Worm (Caenorhabditis elegans) whole organism, young adult: ENCODE results near the gene ZC477.2.

ENCODE experiments used
- B0035.1 ChIP-seq: sonication (generic microtip); optimal IDR thresholded peaks from 2 replicates; lab custom pipeline; 2016; ENCODE audit warnings: missing genetic modification characterization, mild to moderate bottlenecking, missing compliant biosample characterization, missing genotype, missing genetic modification reagents
- C17E4.6 ChIP-seq: fragments of 200-800 bp; sonication (Bioruptor generic); IDR thresholded peaks from 2 replicates; pipeline ENCODE4 v1.3.6; 2022; ENCODE audit warnings: missing genetic modification reagents, missing genetic modification characterization, missing compliant biosample characterization
- D2030.7 ChIP-seq: fragments of 200-800 bp; sonication (Bioruptor generic); IDR thresholded peaks from 2 replicates; pipeline ENCODE4 v1.3.6; 2022; ENCODE audit warnings: missing genetic modification reagents, missing genetic modification characterization, missing compliant biosample characterization
- F23B12.7 ChIP-seq: sonication (generic microtip); optimal IDR thresholded peaks from 2 replicates; lab custom pipeline; 2017; ENCODE audit warnings: missing genetic modification characterization, mild to moderate bottlenecking, missing compliant biosample characterization, antibody characterized with exemption, moderate library complexity; ENCODE audit not compliant: insufficient read depth
- F33H1.4 ChIP-seq: fragments of 200-800 bp; sonication (Bioruptor generic); IDR thresholded peaks from 2 replicates; pipeline ENCODE4 v1.3.6; 2022; ENCODE audit warnings: missing genetic modification reagents, missing genetic modification characterization, missing compliant biosample characterization
- F37B4.10 ChIP-seq: fragments of 200-800 bp; sonication (Bioruptor generic); IDR thresholded peaks from 2 replicates; pipeline ENCODE4 v1.3.6; 2022; ENCODE audit warnings: missing genetic modification characterization, missing compliant biosample characterization
- F57A8.1 ChIP-seq: fragments of 200-800 bp; sonication (Bioruptor generic); optimal IDR thresholded peaks from 2 replicates; lab custom pipeline; 2018; ENCODE audit warnings: mild to moderate bottlenecking, missing genetic modification characterization, moderate library complexity, missing compliant biosample characterization
- K12H6.12 ChIP-seq: fragments of 200-800 bp; sonication (Bioruptor generic); optimal IDR thresholded peaks from 2 replicates; lab custom pipeline; 2018; ENCODE audit warnings: mild to moderate bottlenecking, missing genetic modification characterization, missing compliant biosample characterization
- T07F8.4 ChIP-seq: sonication (generic microtip); optimal IDR thresholded peaks from 2 replicates; lab custom pipeline; 2016; ENCODE audit warnings: mild to moderate bottlenecking, missing genetic modification characterization, moderate library complexity, missing compliant biosample characterization
- Y79H2A.3 ChIP-seq: fragments of 200-800 bp; sonication (Bioruptor generic); conservative IDR thresholded peaks from 2 replicates; pipeline ENCODE4 v1.3.6; 2022; ENCODE audit warnings: missing genetic modification reagents, missing genetic modification characterization, missing compliant biosample characterization
- ceh-91 ChIP-seq: fragments of 200-800 bp; sonication (Bioruptor generic); IDR thresholded peaks from 2 replicates; pipeline ENCODE4 v1.3.6; 2022; ENCODE audit warnings: missing genetic modification reagents, missing genetic modification characterization, missing compliant biosample characterization
- efl-1 ChIP-seq: fragments of 150-350 bp; optimal IDR thresholded peaks from 2 replicates; lab custom pipeline; 2014; ENCODE audit warnings: missing biosample characterization, missing genetic modification reagents, missing genetic modification characterization
- ets-4 ChIP-seq: fragments of 200-800 bp; sonication (Bioruptor generic); optimal IDR thresholded peaks from 2 replicates; lab custom pipeline; 2018; ENCODE audit warnings: mild to moderate bottlenecking, missing genetic modification characterization, missing compliant biosample characterization
- hsf-1 ChIP-seq: fragments of 200-800 bp; sonication (Bioruptor generic); IDR thresholded peaks from 2 replicates; pipeline ENCODE4 v1.3.6; 2022; ENCODE audit warnings: missing genetic modification reagents, missing genetic modification characterization, missing compliant biosample characterization
- lin-35 ChIP-seq, 3 experiments: fragments of 150-350 bp in 2 of 3; sonication (generic microtip) in 1 of 3; optimal IDR thresholded peaks; 2 replicates each; lab custom pipeline; 2014 to 2018; ENCODE audit warnings: missing biosample characterization in 3 of 3, missing genetic modification characterization in 3 of 3, missing genetic modification reagents in 3 of 3
- lsl-1 ChIP-seq: fragments of 200-800 bp; sonication (Bioruptor generic); optimal IDR thresholded peaks from 2 replicates; lab custom pipeline; 2018; ENCODE audit warnings: mild to moderate bottlenecking, missing genetic modification characterization, moderate library complexity, missing compliant biosample characterization
- madf-10 ChIP-seq: sonication (generic microtip); optimal IDR thresholded peaks from 2 replicates; lab custom pipeline; 2016; ENCODE audit warnings: mild to moderate bottlenecking, missing genetic modification characterization, missing compliant biosample characterization
- madf-6 ChIP-seq: fragments of 200-800 bp; sonication (Bioruptor generic); IDR thresholded peaks from 2 replicates; pipeline ENCODE4 v1.3.6; 2022; ENCODE audit warnings: missing genetic modification reagents, missing genetic modification characterization, missing compliant biosample characterization
- mcd-1 ChIP-seq: fragments of 200-800 bp; sonication (Bioruptor generic); IDR thresholded peaks from 2 replicates; pipeline ENCODE4 v1.3.6; 2022; ENCODE audit warnings: missing genetic modification reagents, missing genetic modification characterization, missing compliant biosample characterization
- mxl-1 ChIP-seq: sonication (generic microtip); optimal IDR thresholded peaks from 2 replicates; lab custom pipeline; 2016; ENCODE audit warnings: missing genetic modification characterization, missing compliant biosample characterization
- nfyb-1 ChIP-seq: fragments of 200-800 bp; sonication (Bioruptor generic); IDR thresholded peaks from 2 replicates; pipeline ENCODE4 v1.3.6; 2022; ENCODE audit warnings: missing genetic modification reagents, missing genetic modification characterization, missing compliant biosample characterization
- nhr-90 ChIP-seq: sonication (generic microtip); optimal IDR thresholded peaks from 2 replicates; lab custom pipeline; 2016; ENCODE audit warnings: missing genotype, mild to moderate bottlenecking, missing genetic modification characterization, missing compliant biosample characterization
- repo-1 ChIP-seq: sonication (generic microtip); optimal IDR thresholded peaks from 2 replicates; lab custom pipeline; 2017; ENCODE audit warnings: mild to moderate bottlenecking, missing genetic modification characterization, missing compliant biosample characterization
- snpc-1.1 ChIP-seq: sonication (generic microtip); optimal IDR thresholded peaks from 2 replicates; lab custom pipeline; 2017; ENCODE audit warnings: missing genetic modification characterization, mild to moderate bottlenecking, missing compliant biosample characterization, antibody characterized with exemption, moderate library complexity, missing genotype, missing genetic modification reagents; ENCODE audit not compliant: insufficient read depth
- snpc-4 ChIP-seq, 5 experiments: fragments of 150-350 bp in 1 of 5; sonication (generic microtip) in 4 of 5; optimal IDR thresholded peaks; 2 replicates each; lab custom pipeline; 2014 to 2018; ENCODE audit warnings: missing genetic modification characterization in 5 of 5, missing biosample characterization in 3 of 5, antibody characterized with exemption in 2 of 5, mild to moderate bottlenecking in 2 of 5, missing compliant biosample characterization in 2 of 5, missing genotype in 2 of 5, moderate library complexity in 2 of 5, missing genetic modification reagents in 1 of 5
- somi-1 ChIP-seq: fragments of 200-800 bp; sonication (Bioruptor generic); optimal IDR thresholded peaks from 2 replicates; lab custom pipeline; 2018; ENCODE audit warnings: mild to moderate bottlenecking, missing genetic modification characterization, missing compliant biosample characterization
- unc-130 ChIP-seq: sonication (generic microtip); optimal IDR thresholded peaks from 2 replicates; lab custom pipeline; 2016; ENCODE audit warnings: missing genetic modification reagents, missing genetic modification characterization, missing compliant biosample characterization
- xnd-1 ChIP-seq: sonication (generic microtip); optimal IDR thresholded peaks from 2 replicates; lab custom pipeline; 2016; ENCODE audit warnings: missing genotype, missing genetic modification reagents, missing genetic modification characterization, missing compliant biosample characterization
- ztf-25 ChIP-seq: fragments of 200-800 bp; sonication (Bioruptor generic); IDR thresholded peaks from 2 replicates; pipeline ENCODE4 v1.3.6; 2022; ENCODE audit warnings: missing genetic modification reagents, missing genetic modification characterization, missing compliant biosample characterization
- ztf-3 ChIP-seq: fragments of 200-800 bp; sonication (Bioruptor generic); optimal IDR thresholded peaks from 2 replicates; lab custom pipeline; 2018; ENCODE audit warnings: mild to moderate bottlenecking, missing genetic modification characterization, missing compliant biosample characterization

The ZC477.2 gene

DNA sequence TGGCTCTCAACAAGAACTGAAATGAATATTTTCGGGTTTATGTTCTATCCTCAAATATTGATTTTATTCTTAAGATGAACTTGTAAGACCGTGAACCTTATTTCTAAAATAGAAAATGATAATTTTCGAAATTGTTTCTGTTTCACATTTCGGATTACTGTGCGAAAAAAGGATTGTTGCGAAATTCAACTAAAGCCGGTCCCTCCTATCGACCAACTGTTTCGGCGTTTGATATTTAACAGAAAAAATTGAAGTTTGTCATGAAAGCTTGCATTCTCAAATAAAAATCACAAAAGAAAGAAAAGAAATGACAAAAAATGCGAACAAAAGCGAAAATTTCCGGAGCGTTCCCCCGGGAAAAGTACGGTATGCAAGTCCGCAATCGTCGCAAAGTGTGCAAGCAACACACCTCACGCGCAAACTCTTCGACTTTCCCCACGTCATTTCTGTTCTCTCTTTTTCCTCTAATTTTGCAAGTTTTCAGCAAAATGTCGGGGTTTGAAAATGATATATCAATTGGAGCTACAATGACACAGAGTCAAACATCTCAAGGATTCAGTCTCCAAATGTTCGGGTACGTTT, 41.1 kb downstream of the ZC477.2 start, which contains the start of gene C34D4.4 (continued):
- TF ChIP-seq ceh-91 (GFP tag; lab: Robert Waterston, UW) (peak; percentile 52), F37B4.10 (GFP tag; lab: Robert Waterston, UW) (no peak), unc-130 (GFP tag; lab: Kevin White, UChicago) (no peak), D2030.7 (GFP tag; lab: Robert Waterston, UW) (peak; percentile 14; the same call in 1 of the 2 replicates), F23B12.7 (tag; lab: Kevin White, UChicago) (no peak), hsf-1 (0 out of 2 replicates have a peak, but pooled peaks have one; percentile 55), lsl-1 (GFP tag; lab: Kevin White, UChicago) (peak; percentile 73), lin-35 (GFP tag; optimal IDR thresholded peaks at IDR 0.05; lab: Kevin White, UChicago) (no peak), snpc-4 (GFP tag; optimal IDR thresholded peaks at IDR 0.05; lab: Kevin White, UChicago) (no peak), snpc-4 (tag; optimal IDR thresholded peaks at IDR 0.05; lab: Kevin White, UChicago) (peak in 2 of 4 experiments; percentile 42 to 54), madf-6 (GFP tag; lab: Robert Waterston, UW) (peak; percentile 43; the same call in 1 of the 2 replicates), T07F8.4 (tag; lab: Kevin White, UChicago) (no peak), B0035.1 (tag; lab: Kevin White, UChicago) (no peak), madf-10 (tag; lab: Kevin White, UChicago) (no peak), efl-1 (GFP tag; lab: Kevin White, UChicago) (peak; percentile 58), mcd-1 (GFP tag; lab: Robert Waterston, UW) (0 out of 2 replicates have a peak, but pooled peaks have one; percentile 9)
- TF ChIP-seq, all 124 proteins: peak for 17

DNA sequence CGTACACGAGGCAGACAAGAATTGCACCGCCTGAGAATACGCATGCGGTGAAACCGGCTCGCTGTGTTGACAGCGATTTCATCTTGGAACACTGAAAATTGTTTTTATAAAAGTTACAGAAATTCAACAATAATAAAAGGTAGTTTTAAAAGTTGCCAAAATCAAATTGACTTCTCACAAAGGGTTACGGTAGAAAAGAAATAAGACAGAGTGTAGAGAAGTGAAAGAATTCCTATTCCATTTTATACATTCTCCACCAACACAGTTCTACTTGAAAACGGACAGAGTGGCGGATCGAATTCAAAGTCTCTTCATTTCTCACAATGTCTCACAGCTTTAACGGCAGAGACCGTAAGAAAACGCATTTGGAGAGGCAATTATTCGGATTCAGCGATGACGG, 44.4 kb downstream of the ZC477.2 start, which contains the start of gene col-113:
Gene col-113, minus strand, starts transcription at position 101 of the 400 bp plus-strand sequence.
- TF ChIP-seq mxl-1 (tag; lab: Kevin White, UChicago) (no peak), C17E4.6 (GFP tag; lab: Robert Waterston, UW) (no peak), K12H6.12 (no peak), T07F8.4 (tag; lab: Kevin White, UChicago) (no peak)
- TF ChIP-seq, all 124 proteins: peak for 0

ce11 chrIV:7153362-7153761, 45.4 kb downstream of the ZC477.2 start, which contains the start of gene C34D4.3:
C34D4.3 (plus strand) TSS chrIV:7153662.
- TF ChIP-seq Y79H2A.3 (no peak), ets-4 (GFP tag; lab: Kevin White, UChicago) (no peak), snpc-1.1 (tag; lab: Kevin White, UChicago) (no peak), somi-1 (GFP tag; lab: Kevin White, UChicago) (no peak), F33H1.4 (GFP tag; lab: Robert Waterston, UW) (no peak), ztf-25 (GFP tag; lab: Robert Waterston, UW) (no peak), repo-1 (no peak)

DNA sequence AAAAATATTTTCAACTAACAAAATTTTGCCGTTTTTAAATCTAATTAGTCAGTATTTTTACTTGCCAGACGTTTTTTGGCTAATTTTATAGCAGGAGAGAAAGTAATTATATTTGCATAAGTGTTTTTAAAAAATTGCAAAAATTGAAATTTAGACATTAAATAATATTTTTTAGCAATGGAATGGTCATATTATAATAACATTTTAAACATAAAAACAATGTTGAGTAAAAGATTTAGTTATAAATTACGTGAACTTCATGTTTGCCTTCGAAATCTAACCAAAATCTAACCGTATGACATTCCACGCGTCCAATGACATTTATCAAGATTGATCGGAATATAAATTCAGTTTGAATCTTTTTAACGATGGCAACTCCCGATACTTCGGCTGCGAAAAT, 46.4 kb downstream of the ZC477.2 start, which contains the start of gene C34D4.2:
Gene C34D4.2, plus strand, starts transcription at position 301 of the 400 bp plus-strand sequence.
- no peak for TF ChIP-seq nhr-90 (tag; lab: Kevin White, UChicago)
- TF ChIP-seq F57A8.1: no peak

DNA sequence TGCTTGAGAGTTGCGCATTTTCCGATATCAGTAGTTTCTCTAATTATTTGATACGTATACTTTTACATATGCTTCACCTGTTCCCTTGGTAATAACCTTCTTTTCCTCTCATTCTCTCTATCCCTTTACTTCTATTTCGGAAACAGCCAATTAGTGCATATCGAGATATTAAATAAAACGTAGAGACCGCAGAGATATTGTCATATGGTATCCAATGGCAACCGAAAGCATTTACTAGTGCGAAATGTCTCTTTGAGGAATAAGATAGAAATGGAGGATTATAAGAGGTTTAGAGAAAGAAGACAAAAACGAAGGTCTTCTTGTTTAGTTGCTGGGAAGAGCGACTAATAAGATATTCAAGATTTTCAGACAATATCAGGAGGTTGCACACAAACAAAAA, 48.4 kb downstream of the ZC477.2 start, which contains the start of gene maph-9:
Gene maph-9, plus strand, starts transcription at position 273 of the 400 bp plus-strand sequence.
- TF ChIP-seq nfyb-1 (GFP tag; lab: Robert Waterston, UW) (no peak), xnd-1 (tag; lab: Kevin White, UChicago) (no peak), ztf-3 (no peak)
